Fruit fly (Drosophila melanogaster) whole organism, embryonic: ENCODE measurements around the gene CG18063.

Source experiments
- Atf3 ChIP-seq: fragments of 200-800 bp; sonication (Bioruptor generic); optimal IDR thresholded peaks from 3 replicates; lab custom pipeline; 2016; ENCODE audit warnings: missing biosample characterization, missing genetic modification characterization
- CG30403 ChIP-seq: fragments of 200-800 bp; sonication (Bioruptor generic); optimal IDR thresholded peaks from 3 replicates; lab custom pipeline; 2016; ENCODE audit warnings: missing biosample characterization, missing genetic modification characterization
- br ChIP-seq: fragments of >200 bp; optimal IDR thresholded peaks from 2 replicates; lab custom pipeline; 2017
- pita ChIP-seq: fragments of 200-800 bp; sonication (Bioruptor generic); optimal IDR thresholded peaks from 2 replicates; lab custom pipeline; 2017; ENCODE audit warnings: missing biosample characterization, mild to moderate bottlenecking, missing genetic modification characterization
- sna ChIP-seq: fragments of 200-800 bp; sonication (Bioruptor generic); IDR thresholded peaks from 2 replicates; pipeline ENCODE4 v1.3.6; 2022; ENCODE audit warnings: missing biosample characterization, missing genetic modification characterization; ENCODE audit not compliant: partially characterized antibody
- tap ChIP-seq: fragments of 200-800 bp; optimal IDR thresholded peaks from 3 replicates; lab custom pipeline; 2019; ENCODE audit warnings: missing biosample characterization, mild to moderate bottlenecking, missing genetic modification characterization, moderate library complexity
- vfl ChIP-seq: fragments of 200-800 bp; sonication (Bioruptor generic); optimal IDR thresholded peaks from 2 replicates; lab custom pipeline; 2016; ENCODE audit warnings: missing biosample characterization, missing genetic modification characterization

DNA sequence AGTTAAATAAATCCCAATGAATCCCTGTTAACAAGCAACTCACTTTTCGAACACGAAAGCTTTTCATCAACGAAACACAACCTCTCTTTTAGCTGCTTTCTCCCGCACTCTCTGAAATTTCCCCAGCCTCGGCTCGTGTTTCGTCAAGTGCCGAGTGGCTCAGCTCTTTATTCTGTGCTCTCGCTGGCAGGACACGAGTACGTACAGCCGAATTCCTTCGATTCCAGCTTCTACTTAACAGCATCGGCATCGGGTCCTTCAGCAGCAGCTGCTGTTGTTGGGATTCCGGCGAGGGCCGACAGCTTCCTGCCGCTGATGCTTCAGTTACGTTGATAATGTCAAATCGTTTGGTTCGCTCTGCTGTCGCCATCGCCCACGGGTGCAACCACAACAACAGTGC is 42.5 kb downstream of the CG18063 start, which contains the start of gene beat-Ic:
- TF ChIP-seq br (lab: Kevin White, UChicago), result no peak
- TF ChIP-seq vfl (GFP tag; lab: Kevin White, UChicago), result no peak
- no peak for TF ChIP-seq tap (tag; lab: Kevin White, UChicago)
- TF ChIP-seq pita (GFP tag; lab: Kevin White, UChicago), result no peak
- TF ChIP-seq Atf3 (GFP tag; lab: Kevin White, UChicago), result no peak
- no peak for TF ChIP-seq CG30403 (GFP tag; lab: Kevin White, UChicago)
- TF ChIP-seq sna (GFP tag; lab: Robert Waterston, UW), result no peak
